Fruit fly (Drosophila melanogaster): ENCODE results near the gene CG44088.
A peak's percentile ranks its signal among the peaks of the same experiment; 100 is the strongest.

CG44088 gene

dm6 chr3R:4804126-4804649 lies 29.3 kb upstream of the CG44088 start:
- TF ChIP-seq fd96Ca (GFP tag; IDR thresholded peaks at IDR 0.05), result 0 out of 3 replicates have a peak, but pooled peaks have one; percentile 20
- no peak for TF ChIP-seq Pif1B (GFP tag; optimal IDR thresholded peaks at IDR 0.05)
- no peak for TF ChIP-seq CG10348 (GFP tag; IDR thresholded peaks at IDR 0.05)
- TF ChIP-seq gl (tag; optimal IDR thresholded peaks at IDR 0.05), result no peak
- no peak for TF ChIP-seq CG12605 (GFP tag; IDR thresholded peaks at IDR 0.05)
- no peak for TF ChIP-seq rn (GFP tag; IDR thresholded peaks at IDR 0.05)
- TF ChIP-seq CG13204 (GFP tag; optimal IDR thresholded peaks at IDR 0.05), result no peak
- TF ChIP-seq CG15710 (tag; optimal IDR thresholded peaks at IDR 0.05), result no peak

DNA sequence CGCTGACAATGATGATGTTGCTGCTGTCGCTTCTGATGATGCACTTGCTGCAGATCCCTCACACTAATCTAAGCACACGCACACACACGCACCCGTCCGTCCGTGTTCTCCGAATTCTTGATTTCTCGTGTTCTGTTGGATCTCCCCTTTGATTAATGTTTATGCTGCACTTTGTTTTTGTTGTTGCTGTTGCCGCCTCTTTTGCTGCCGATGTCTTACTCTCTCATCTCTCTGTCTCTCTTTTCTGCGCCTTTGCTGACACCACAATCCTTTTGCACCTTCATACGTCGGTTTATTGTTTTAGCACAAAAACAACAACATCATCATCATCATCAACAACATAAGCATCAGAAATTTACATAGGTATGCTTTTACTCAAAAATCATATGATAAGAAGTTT lies 23.2 kb upstream of the CG44088 start:
- no peak for TF ChIP-seq gl (tag; optimal IDR thresholded peaks at IDR 0.05)
- no peak for TF ChIP-seq CG10348 (GFP tag; IDR thresholded peaks at IDR 0.05)
- TF ChIP-seq CG13204 (GFP tag; optimal IDR thresholded peaks at IDR 0.05), result no peak
- no peak for TF ChIP-seq Pif1B (GFP tag; optimal IDR thresholded peaks at IDR 0.05)
- no peak for TF ChIP-seq CG15710 (tag; optimal IDR thresholded peaks at IDR 0.05)
- TF ChIP-seq Pif1A (GFP tag; optimal IDR thresholded peaks at IDR 0.05), result no peak
- TF ChIP-seq CG8159 (tag; optimal IDR thresholded peaks at IDR 0.05), result no peak
- no peak for TF ChIP-seq CG32121 (GFP tag; IDR thresholded peaks at IDR 0.05)
- no peak for TF ChIP-seq rn (GFP tag; IDR thresholded peaks at IDR 0.05)
- no peak for TF ChIP-seq EcR (GFP tag; optimal IDR thresholded peaks at IDR 0.05)
- TF ChIP-seq fd96Ca (GFP tag; IDR thresholded peaks at IDR 0.05), result no peak

- TF ChIP-seq CG9948 (tag; optimal IDR thresholded peaks at IDR 0.05) (no peak), EcR (GFP tag; optimal IDR thresholded peaks at IDR 0.05) (no peak), Ets98B (GFP tag; IDR thresholded peaks at IDR 0.05) (no peak), CG17806 (tag; optimal IDR thresholded peaks at IDR 0.05) (no peak)
Observed at dm6 chr3R:4797585-4797984, 22.7 kb upstream of the CG44088 start.

- TF ChIP-seq D1 (tag; optimal IDR thresholded peaks at IDR 0.05) (no peak), Ets98B (GFP tag; IDR thresholded peaks at IDR 0.05) (no peak), CG8301 (tag; optimal IDR thresholded peaks at IDR 0.05) (no peak), Pif1A (GFP tag; optimal IDR thresholded peaks at IDR 0.05) (no peak)
Observed at dm6 chr3R:4784622-4785021, 9.8 kb upstream of the CG44088 start, which contains the start of gene Ccdc39. TSS of gene Ccdc39 (minus strand) at chr3R:4784722.

DNA sequence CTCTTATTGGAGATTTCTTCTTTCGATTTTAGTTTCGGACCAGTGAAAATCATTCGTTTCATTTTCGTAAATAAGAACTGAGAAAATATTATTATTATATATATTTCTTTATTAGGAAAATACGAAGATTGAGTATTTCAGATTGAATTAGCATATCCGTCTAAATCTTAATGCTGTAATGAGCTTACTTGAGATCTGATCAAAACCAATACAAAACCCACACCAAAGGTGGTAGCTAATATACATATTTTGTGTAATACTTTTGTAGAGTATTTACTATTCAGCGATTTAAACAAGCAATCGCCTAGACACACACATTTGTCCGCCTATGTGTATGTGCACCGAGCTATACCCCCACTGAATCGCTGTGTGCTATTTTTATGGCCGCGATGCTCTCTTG lies 5.9 kb upstream of the CG44088 start:
- TF ChIP-seq CG8159 (tag; optimal IDR thresholded peaks at IDR 0.05) (no peak), Pif1A (GFP tag; optimal IDR thresholded peaks at IDR 0.05) (no peak), D1 (tag; optimal IDR thresholded peaks at IDR 0.05) (no peak), EcR (GFP tag; optimal IDR thresholded peaks at IDR 0.05) (no peak)

dm6 chr3R:4780262-4780661 lies 5.4 kb upstream of the CG44088 start, which contains the start of gene CG14655:
TSS of gene CG14655 (minus strand) at chr3R:4780302.
- TF ChIP-seq CG8159 (tag; optimal IDR thresholded peaks at IDR 0.05), result no peak
- no peak for TF ChIP-seq CG34367 (tag; optimal IDR thresholded peaks at IDR 0.05)
- no peak for TF ChIP-seq rn (GFP tag; IDR thresholded peaks at IDR 0.05)
- no peak for TF ChIP-seq CG13204 (GFP tag; optimal IDR thresholded peaks at IDR 0.05)
- TF ChIP-seq gl (tag; optimal IDR thresholded peaks at IDR 0.05), result no peak
- TF ChIP-seq CG4496 (GFP tag; IDR thresholded peaks at IDR 0.05), result no peak
- no peak for TF ChIP-seq D1 (tag; optimal IDR thresholded peaks at IDR 0.05)
- no peak for TF ChIP-seq CG10348 (GFP tag; IDR thresholded peaks at IDR 0.05)
- no peak for TF ChIP-seq Pif1B (GFP tag; optimal IDR thresholded peaks at IDR 0.05)
- no peak for TF ChIP-seq CG12605 (GFP tag; IDR thresholded peaks at IDR 0.05)
- TF ChIP-seq fd96Ca (GFP tag; IDR thresholded peaks at IDR 0.05), result no peak
- TF ChIP-seq Pif1A (GFP tag; optimal IDR thresholded peaks at IDR 0.05), result no peak
- TF ChIP-seq CG17806 (tag; optimal IDR thresholded peaks at IDR 0.05), result no peak
- no peak for TF ChIP-seq EcR (GFP tag; optimal IDR thresholded peaks at IDR 0.05)
- TF ChIP-seq Ets98B (GFP tag; IDR thresholded peaks at IDR 0.05), result no peak
- no peak for TF ChIP-seq CG15710 (tag; optimal IDR thresholded peaks at IDR 0.05)

dm6 chr3R:4775371-4775770 lies 518 bp upstream of the CG44088 start:
- TF ChIP-seq CG8159 (tag; optimal IDR thresholded peaks at IDR 0.05), result no peak
- TF ChIP-seq Ets98B (GFP tag; IDR thresholded peaks at IDR 0.05), result peak; percentile 15; the same call in 1 of the 2 replicates
- 0 out of 2 replicates have a peak, but pooled peaks have one; percentile 12 for TF ChIP-seq CG32121 (GFP tag; IDR thresholded peaks at IDR 0.05)
- peak; percentile 54; the same call in 1 of the 3 replicates for TF ChIP-seq CG4496 (GFP tag; IDR thresholded peaks at IDR 0.05)

- no peak for TF ChIP-seq CG8301 (tag; optimal IDR thresholded peaks at IDR 0.05)
- TF ChIP-seq Pif1A (GFP tag; optimal IDR thresholded peaks at IDR 0.05), result no peak
- no peak for TF ChIP-seq gl (tag; optimal IDR thresholded peaks at IDR 0.05)
- TF ChIP-seq CG8159 (tag; optimal IDR thresholded peaks at IDR 0.05), result no peak
- no peak for TF ChIP-seq CG14655 (GFP tag; optimal IDR thresholded peaks at IDR 0.05)
- no peak for TF ChIP-seq Snoo (tag; optimal IDR thresholded peaks at IDR 0.05)
- TF ChIP-seq CG9948 (tag; optimal IDR thresholded peaks at IDR 0.05), result no peak
- TF ChIP-seq EcR (GFP tag; optimal IDR thresholded peaks at IDR 0.05), result no peak
- no peak for TF ChIP-seq D1 (tag; optimal IDR thresholded peaks at IDR 0.05)
- no peak for TF ChIP-seq CG32121 (GFP tag; IDR thresholded peaks at IDR 0.05)
- TF ChIP-seq CG10348 (GFP tag; IDR thresholded peaks at IDR 0.05), result no peak
- TF ChIP-seq Ets98B (GFP tag; IDR thresholded peaks at IDR 0.05), result no peak
- no peak for TF ChIP-seq CG17806 (tag; optimal IDR thresholded peaks at IDR 0.05)
Observed at dm6 chr3R:4773097-4773496, 1.8 kb downstream of the CG44088 start, which contains the start of gene CG44098. TSS of gene CG44098 (minus strand) at chr3R:4773197.
